Worm (Caenorhabditis elegans): ENCODE results near the gene nhr-161.

Gene nhr-161

DNA sequence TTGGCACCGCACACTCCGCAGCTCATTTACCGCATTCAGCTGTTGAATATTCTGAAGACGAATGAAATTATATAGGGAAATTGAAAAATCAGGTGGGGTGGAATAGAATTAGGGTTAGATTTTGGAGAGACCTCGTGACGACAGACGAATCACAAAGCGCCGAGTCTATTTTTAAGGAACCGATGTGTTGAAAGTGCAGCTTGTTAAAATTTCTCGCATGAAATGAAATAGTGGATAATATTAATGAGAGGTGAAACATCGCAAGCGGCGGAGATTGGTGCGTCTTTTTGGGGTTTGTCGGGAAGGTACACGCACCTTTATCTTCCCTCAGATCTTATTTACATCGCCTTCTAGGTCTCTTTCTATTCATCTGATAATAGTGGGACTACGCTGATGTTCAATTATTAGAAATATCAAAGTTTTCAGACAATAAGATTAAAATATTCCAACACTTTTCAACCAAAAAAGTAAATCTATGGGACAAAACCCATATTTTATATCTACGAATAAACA is 7.0 kb upstream of the nhr-161 start, which contains the start of gene nhr-140:
Gene nhr-140 (minus strand): TSS at position 51 of the 513 bp plus-strand sequence.
- TF ChIP-seq lim-6 (tag; optimal IDR thresholded peaks at IDR 0.05) (no peak), ceh-24 (tag; optimal IDR thresholded peaks at IDR 0.05) (no peak), ttx-3 (tag; optimal IDR thresholded peaks at IDR 0.05) (no peak), fkh-6 (tag; optimal IDR thresholded peaks at IDR 0.05) (no peak), rnt-1 (tag; optimal IDR thresholded peaks at IDR 0.05) (no peak), hlh-8 (tag; optimal IDR thresholded peaks at IDR 0.05) (no peak), ztf-16 (tag; optimal IDR thresholded peaks at IDR 0.05) (no peak), dve-1 (tag; optimal IDR thresholded peaks at IDR 0.05) (no peak), ama-1 (optimal IDR thresholded peaks at IDR 0.05) (no peak), ceh-22 (tag; optimal IDR thresholded peaks at IDR 0.05) (no peak), nhr-232 (tag; optimal IDR thresholded peaks at IDR 0.05) (no peak), pat-9 (tag; optimal IDR thresholded peaks at IDR 0.05) (no peak), unc-86 (tag; optimal IDR thresholded peaks at IDR 0.05) (no peak), K09A11.1 (tag; optimal IDR thresholded peaks at IDR 0.05; ENCODE audit: insufficient read depth) (no peak), ceh-14 (tag; optimal IDR thresholded peaks at IDR 0.05) (no peak), sox-4 (tag; optimal IDR thresholded peaks at IDR 0.05) (no peak), ceh-18 (tag; optimal IDR thresholded peaks at IDR 0.05) (no peak), npax-4 (tag; optimal IDR thresholded peaks at IDR 0.05) (no peak), eyg-1 (tag; optimal IDR thresholded peaks at IDR 0.05) (no peak), tbx-2 (tag; optimal IDR thresholded peaks at IDR 0.05) (no peak)

DNA sequence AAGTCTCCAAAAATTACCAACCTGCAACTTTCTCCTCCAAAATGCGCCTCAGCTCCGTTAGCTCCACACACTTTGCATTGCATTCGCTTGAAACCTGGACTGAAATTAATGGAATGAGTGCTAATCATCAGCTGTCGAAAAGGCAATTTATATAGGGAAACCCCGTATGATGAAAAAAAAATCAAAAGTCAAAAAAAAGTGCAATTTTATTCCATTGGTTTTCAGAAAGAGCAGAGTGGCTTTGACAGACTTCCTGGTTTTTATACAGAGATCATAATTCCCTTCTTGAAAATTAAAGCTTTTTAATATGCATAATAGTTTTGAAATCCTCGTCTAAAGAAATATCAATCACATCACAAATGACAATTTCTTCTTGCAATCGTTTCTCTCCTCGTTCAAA is 5.0 kb upstream of the nhr-161 start, which contains the start of gene nhr-139:
Gene nhr-139 (minus strand): TSS at position 101 of the 400 bp plus-strand sequence.
- TF ChIP-seq hlh-15 (tag; optimal IDR thresholded peaks at IDR 0.05): no peak
- TF ChIP-seq zip-5 (tag; optimal IDR thresholded peaks at IDR 0.05): no peak

DNA sequence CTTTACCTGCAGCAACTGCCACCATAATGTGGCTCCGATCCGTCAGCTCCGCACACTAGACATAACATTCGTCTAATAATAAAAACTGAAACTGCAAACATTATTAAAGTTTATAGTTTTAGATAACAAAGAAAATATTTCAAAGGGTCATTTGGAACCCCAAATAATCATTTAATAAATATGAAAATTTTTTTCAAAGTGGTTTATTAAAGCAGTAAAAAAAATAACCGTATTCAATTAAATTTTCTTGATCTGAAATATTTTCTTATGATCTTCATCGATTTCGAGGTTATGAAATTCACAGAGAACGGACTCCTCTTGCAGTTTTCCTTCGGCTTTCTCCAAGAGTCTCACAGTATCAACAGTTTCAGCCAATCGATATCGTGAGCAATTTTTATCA is 3.2 kb upstream of the nhr-161 start, which contains the start of gene nhr-163:
Gene nhr-163 (minus strand): TSS at position 101 of the 400 bp plus-strand sequence.
- TF ChIP-seq K02D7.2 (tag; optimal IDR thresholded peaks at IDR 0.05): no peak
- TF ChIP-seq eyg-1 (tag; optimal IDR thresholded peaks at IDR 0.05): no peak
- no peak for TF ChIP-seq mec-3 (tag; optimal IDR thresholded peaks at IDR 0.05; ENCODE audit: borderline replicate concordance)
- TF ChIP-seq gmeb-2 (tag; optimal IDR thresholded peaks at IDR 0.05): no peak
- TF ChIP-seq sox-2 (GFP tag; IDR thresholded peaks at IDR 0.05): no peak
- no peak for TF ChIP-seq fkh-6 (tag; optimal IDR thresholded peaks at IDR 0.05)
- TF ChIP-seq madf-2 (tag; optimal IDR thresholded peaks at IDR 0.05): no peak

DNA sequence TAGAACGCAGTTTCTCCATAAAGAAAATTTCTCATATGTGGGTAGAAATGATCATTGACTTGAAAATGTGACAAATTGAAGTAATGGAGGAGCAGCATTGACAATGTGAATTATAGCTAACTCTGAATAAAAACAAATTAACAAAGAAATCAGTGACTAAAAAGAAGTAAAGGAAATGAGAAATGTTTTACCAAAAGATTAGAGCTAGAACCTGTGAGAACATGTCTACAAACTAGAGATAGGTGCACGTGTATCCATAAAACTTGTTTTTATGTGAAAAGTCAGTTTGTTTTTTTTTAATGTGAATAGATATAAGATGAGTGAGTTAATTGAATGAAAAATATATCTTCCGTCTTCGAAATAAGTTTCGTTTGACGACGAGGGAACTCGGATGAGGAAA is 3.7 kb downstream of the nhr-161 start, which contains the start of gene sre-12:
Gene sre-12 (minus strand): TSS at position 101 of the 400 bp plus-strand sequence.
- TF ChIP-seq lin-11 (tag; optimal IDR thresholded peaks at IDR 0.05) (no peak), tbx-7 (tag; optimal IDR thresholded peaks at IDR 0.05) (no peak), elt-2 (tag; optimal IDR thresholded peaks at IDR 0.05) (no peak)

DNA sequence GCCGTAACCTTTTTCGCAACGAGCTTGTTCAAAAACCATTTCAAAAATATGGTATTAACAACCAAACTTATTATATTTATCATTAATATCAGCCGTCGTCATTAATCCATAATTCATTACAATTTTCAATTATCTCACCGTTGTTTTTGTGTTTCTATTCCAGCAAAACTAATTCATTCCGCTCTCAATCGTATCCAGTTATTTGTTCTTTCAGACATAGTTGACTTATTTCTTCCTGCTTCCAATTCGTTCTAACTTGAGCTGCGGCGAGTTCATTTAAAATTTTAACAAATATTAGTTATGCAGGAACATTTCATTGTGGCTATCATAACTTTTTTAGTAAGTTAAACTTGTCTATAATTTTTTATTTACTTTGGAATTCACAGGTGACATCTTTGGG is 6.7 kb downstream of the nhr-161 start, which contains the start of gene srx-16:
Gene srx-16 (plus strand): TSS at position 301 of the 400 bp plus-strand sequence.
- TF ChIP-seq sdc-2 (tag; optimal IDR thresholded peaks at IDR 0.05) (no peak), dmd-4 (tag; optimal IDR thresholded peaks at IDR 0.05; ENCODE audit: borderline replicate concordance) (no peak), lim-6 (tag; optimal IDR thresholded peaks at IDR 0.05) (no peak), ceh-45 (GFP tag; IDR thresholded peaks at IDR 0.05) (no peak), ztf-16 (tag; optimal IDR thresholded peaks at IDR 0.05) (no peak), pha-2 (tag; optimal IDR thresholded peaks at IDR 0.05) (no peak), pag-3 (tag; optimal IDR thresholded peaks at IDR 0.05; ENCODE audit: borderline replicate concordance) (no peak), ets-4 (tag; optimal IDR thresholded peaks at IDR 0.05) (no peak), hlh-13 (GFP tag; optimal IDR thresholded peaks at IDR 0.05) (no peak), ttx-3 (tag; optimal IDR thresholded peaks at IDR 0.05) (no peak), T23F11.4 (GFP tag; optimal IDR thresholded peaks at IDR 0.05) (no peak), C08G9.2 (tag; optimal IDR thresholded peaks at IDR 0.05) (no peak), ceh-34 (tag; optimal IDR thresholded peaks at IDR 0.05) (no peak), C38D4.7 (GFP tag; optimal IDR thresholded peaks at IDR 0.05) (no peak), hlh-15 (tag; optimal IDR thresholded peaks at IDR 0.05) (no peak), ceh-6 (GFP tag; optimal IDR thresholded peaks at IDR 0.05) (no peak), pat-9 (tag; optimal IDR thresholded peaks at IDR 0.05) (no peak)
